Worm (Caenorhabditis elegans): ENCODE data around the gene F46C3.6.

The F46C3.6 gene

ce11 chrX:11462112-11462511 is 42.2 kb upstream of the F46C3.6 start:
- TF ChIP-seq mab-5 (tag; optimal IDR thresholded peaks at IDR 0.05) (no peak), peb-1 (tag; optimal IDR thresholded peaks at IDR 0.05) (no peak), crh-2 (tag; optimal IDR thresholded peaks at IDR 0.05) (peak; percentile 36), nhr-6 (tag; optimal IDR thresholded peaks at IDR 0.05) (peak; percentile 73), dmd-4 (tag; optimal IDR thresholded peaks at IDR 0.05) (no peak), ceh-16 (tag; optimal IDR thresholded peaks at IDR 0.05) (peak; percentile 14), zag-1 (tag; optimal IDR thresholded peaks at IDR 0.05) (no peak), egl-27 (tag; optimal IDR thresholded peaks at IDR 0.05) (no peak), ZK546.5 (tag; optimal IDR thresholded peaks at IDR 0.05) (no peak), nhr-25 (tag; optimal IDR thresholded peaks at IDR 0.05) (peak; percentile 78), nhr-21 (tag; optimal IDR thresholded peaks at IDR 0.05) (no peak), mbf-1 (tag; optimal IDR thresholded peaks at IDR 0.05) (no peak), sma-9 (GFP tag; optimal IDR thresholded peaks at IDR 0.05) (peak; percentile 29), sma-9 (tag; optimal IDR thresholded peaks at IDR 0.05) (no peak), unc-62 (GFP tag; optimal IDR thresholded peaks at IDR 0.05) (no peak), nhr-129 (tag; optimal IDR thresholded peaks at IDR 0.05) (peak; percentile 9)

ce11 chrX:11461545-11461944 is 41.7 kb upstream of the F46C3.6 start:
- no peak for TF ChIP-seq aly-2 (tag; optimal IDR thresholded peaks at IDR 0.05)
- no peak for TF ChIP-seq sma-3 (GFP tag; optimal IDR thresholded peaks at IDR 0.05)
- TF ChIP-seq mdl-1 (tag; optimal IDR thresholded peaks at IDR 0.05), result peak in 1 of 2 experiments; percentile 5
- TF ChIP-seq crh-2 (tag; optimal IDR thresholded peaks at IDR 0.05), result no peak
- TF ChIP-seq nhr-23 (tag; optimal IDR thresholded peaks at IDR 0.05), result no peak
- TF ChIP-seq lin-13 (GFP tag; optimal IDR thresholded peaks at IDR 0.05), result no peak
- no peak for TF ChIP-seq skn-1 (tag; optimal IDR thresholded peaks at IDR 0.05)
- no peak for TF ChIP-seq alr-1 (tag; optimal IDR thresholded peaks at IDR 0.05)
- TF ChIP-seq Y55F3AM.14 (GFP tag; optimal IDR thresholded peaks at IDR 0.05), result no peak
- TF ChIP-seq fos-1 (tag; optimal IDR thresholded peaks at IDR 0.05), result peak; percentile 13
- TF ChIP-seq sem-4 (tag; optimal IDR thresholded peaks at IDR 0.05), result no peak
- TF ChIP-seq nhr-10 (tag; optimal IDR thresholded peaks at IDR 0.05), result no peak
- no peak for TF ChIP-seq unc-62 (GFP tag; optimal IDR thresholded peaks at IDR 0.05)
- peak; percentile 91 for TF ChIP-seq blmp-1 (tag; optimal IDR thresholded peaks at IDR 0.05; ENCODE audit: insufficient read depth)

- TF ChIP-seq ztf-1 (GFP tag; conservative IDR thresholded peaks at IDR 0.05) (no peak), blmp-1 (tag; optimal IDR thresholded peaks at IDR 0.05; ENCODE audit: insufficient read depth) (no peak), egl-27 (tag; optimal IDR thresholded peaks at IDR 0.05) (no peak), mdl-1 (tag; optimal IDR thresholded peaks at IDR 0.05) (no peak), R02D3.7 (tag; optimal IDR thresholded peaks at IDR 0.05) (no peak), lin-11 (tag; optimal IDR thresholded peaks at IDR 0.05) (no peak), snpc-4 (tag; optimal IDR thresholded peaks at IDR 0.05) (no peak), Y55F3AM.14 (GFP tag; optimal IDR thresholded peaks at IDR 0.05) (no peak), sma-3 (GFP tag; optimal IDR thresholded peaks at IDR 0.05) (no peak), sma-9 (GFP tag; optimal IDR thresholded peaks at IDR 0.05) (no peak), sma-9 (tag; optimal IDR thresholded peaks at IDR 0.05) (no peak), nhr-10 (tag; optimal IDR thresholded peaks at IDR 0.05) (no peak), mbf-1 (tag; optimal IDR thresholded peaks at IDR 0.05) (no peak), ama-1 (optimal IDR thresholded peaks at IDR 0.05) (no peak), elt-3 (tag; optimal IDR thresholded peaks at IDR 0.05) (no peak), nhr-129 (tag; optimal IDR thresholded peaks at IDR 0.05) (no peak), sem-4 (tag; optimal IDR thresholded peaks at IDR 0.05) (no peak), mab-5 (tag; optimal IDR thresholded peaks at IDR 0.05) (no peak), nhr-23 (tag; optimal IDR thresholded peaks at IDR 0.05) (no peak)
Observed at ce11 chrX:11456665-11457064, 36.8 kb upstream of the F46C3.6 start.

ce11 chrX:11454231-11454630 is 34.4 kb upstream of the F46C3.6 start, which contains the start of gene F48C5.2:
Gene F48C5.2 (minus strand): TSS chrX:11454331.
- TF ChIP-seq nhr-25 (tag; optimal IDR thresholded peaks at IDR 0.05) (peak; percentile 13), sem-4 (tag; optimal IDR thresholded peaks at IDR 0.05) (no peak)

ce11 chrX:11452316-11452715 is 32.4 kb upstream of the F46C3.6 start:
- TF ChIP-seq dmd-4 (tag; optimal IDR thresholded peaks at IDR 0.05), result no peak
- TF ChIP-seq sem-4 (tag; optimal IDR thresholded peaks at IDR 0.05), result peak; percentile 10
- peak; percentile 56 for TF ChIP-seq nhr-25 (tag; optimal IDR thresholded peaks at IDR 0.05)
- no peak for TF ChIP-seq peb-1 (tag; optimal IDR thresholded peaks at IDR 0.05)
- TF ChIP-seq ceh-16 (tag; optimal IDR thresholded peaks at IDR 0.05), result no peak
- no peak for TF ChIP-seq nhr-77 (tag; optimal IDR thresholded peaks at IDR 0.05)
